Fruit fly (Drosophila melanogaster) whole organism: Measurements from ENCODE around the gene GILT2.

ENCODE experiments used
- pan ChIP-seq: fragments of >200 bp; optimal IDR thresholded peaks from 2 replicates; lab custom pipeline; 2017
- psq ChIP-seq: fragments of >200 bp; optimal IDR thresholded peaks from 2 replicates; lab custom pipeline; 2017
- usp ChIP-seq: fragments of >200 bp; optimal IDR thresholded peaks from 2 replicates; lab custom pipeline; 2017; ENCODE audit warnings: missing biosample characterization, missing genetic modification characterization, mixed read lengths

dm6 chr3R:23642836-23643235, 35.9 kb upstream of the GILT2 start:
- TF ChIP-seq psq (lab: Kevin White, UChicago): no peak
- TF ChIP-seq usp: no peak
- TF ChIP-seq pan (lab: Kevin White, UChicago): no peak
